Worm (Caenorhabditis elegans) whole organism, L4 larva: Measurements from ENCODE around the gene cisd-3.1.
A peak's percentile ranks its signal among the peaks of the same experiment; 100 is the strongest.

Source experiments
- D1046.2 ChIP-seq: fragments of 200-800 bp; sonication (Bioruptor generic); IDR thresholded peaks from 2 replicates; pipeline ENCODE4 v1.3.6; 2022; ENCODE audit warnings: missing genetic modification characterization, missing compliant biosample characterization
- F10B5.3 ChIP-seq: sonication (generic microtip); optimal IDR thresholded peaks from 2 replicates; lab custom pipeline; 2016; ENCODE audit warnings: mild to moderate bottlenecking, missing genetic modification characterization, missing compliant biosample characterization
- F44E2.7 ChIP-seq: fragments of 200-800 bp; sonication (Bioruptor generic); IDR thresholded peaks from 2 replicates; pipeline ENCODE4 v2.1.2; 2022; ENCODE audit warnings: missing genetic modification characterization, missing compliant biosample characterization
- R02D3.7 ChIP-seq: fragments of 150-350 bp; sonication (generic microtip); optimal IDR thresholded peaks from 3 replicates; lab custom pipeline; 2014; ENCODE audit warnings: missing biosample characterization, missing genetic modification characterization
- T26A8.4 ChIP-seq: fragments of 200-800 bp; sonication (Bioruptor generic); IDR thresholded peaks from 2 replicates; pipeline ENCODE4 v1.3.6; 2022; ENCODE audit warnings: missing genetic modification characterization, missing compliant biosample characterization
- Y105C5A.15 ChIP-seq: fragments of 200-800 bp; sonication (Bioruptor generic); IDR thresholded peaks from 2 replicates; pipeline ENCODE4 v1.3.6; 2022; ENCODE audit warnings: missing genetic modification characterization, missing compliant biosample characterization
- Y48G9A.11 ChIP-seq: fragments of 200-800 bp; sonication (Bioruptor generic); IDR thresholded peaks from 2 replicates; pipeline ENCODE4 v1.3.6; 2022; ENCODE audit warnings: missing genetic modification reagents, missing genetic modification characterization, missing compliant biosample characterization
- Y75B8A.6 ChIP-seq: fragments of 200-800 bp; sonication (Bioruptor generic); IDR thresholded peaks from 2 replicates; pipeline ENCODE4 v1.3.6; 2022; ENCODE audit warnings: missing genetic modification reagents, missing genetic modification characterization, missing compliant biosample characterization
- aly-2 ChIP-seq: sonication (generic microtip); optimal IDR thresholded peaks from 2 replicates; lab custom pipeline; 2018; ENCODE audit warnings: missing biosample characterization, missing genetic modification characterization
- ama-1 ChIP-seq: fragments of 150-350 bp; optimal IDR thresholded peaks from 2 replicates; lab custom pipeline; 2014; ENCODE audit warnings: inconsistent platforms, mixed read lengths
- attf-4 ChIP-seq: sonication (generic microtip); optimal IDR thresholded peaks from 3 replicates; lab custom pipeline; 2017; ENCODE audit warnings: missing biosample characterization, missing genetic modification characterization
- ceh-28 ChIP-seq: fragments of 150-350 bp; optimal IDR thresholded peaks from 2 replicates; lab custom pipeline; 2014; ENCODE audit warnings: missing biosample characterization, missing genetic modification reagents, missing genetic modification characterization
- ceh-44 ChIP-seq: fragments of 200-800 bp; sonication (Bioruptor generic); IDR thresholded peaks from 2 replicates; pipeline ENCODE4 v1.3.6; 2022; ENCODE audit warnings: missing genetic modification reagents, missing genetic modification characterization, missing compliant biosample characterization
- ceh-82 ChIP-seq: sonication (generic microtip); optimal IDR thresholded peaks from 2 replicates; lab custom pipeline; 2017; ENCODE audit warnings: missing biosample characterization, missing genetic modification characterization
- dmd-9 ChIP-seq: fragments of 200-800 bp; sonication (Bioruptor generic); IDR thresholded peaks from 2 replicates; pipeline ENCODE4 v1.3.6; 2022; ENCODE audit warnings: missing genetic modification reagents, missing genetic modification characterization, missing compliant biosample characterization
- duxl-1 ChIP-seq: sonication (generic microtip); optimal IDR thresholded peaks from 2 replicates; lab custom pipeline; 2016; ENCODE audit warnings: mild to moderate bottlenecking, missing genetic modification characterization, moderate library complexity, missing compliant biosample characterization; ENCODE audit not compliant: poor library complexity
- dve-1 ChIP-seq: sonication (generic microtip); optimal IDR thresholded peaks from 2 replicates; lab custom pipeline; 2017; ENCODE audit warnings: antibody characterized with exemption, mild to moderate bottlenecking, missing genetic modification characterization, missing compliant biosample characterization; ENCODE audit not compliant: insufficient read depth
- egl-27 ChIP-seq: sonication (generic microtip); optimal IDR thresholded peaks from 3 replicates; lab custom pipeline; 2017; ENCODE audit warnings: missing biosample characterization, missing genetic modification reagents, missing genetic modification characterization
- fos-1 ChIP-seq: fragments of 150-350 bp; optimal IDR thresholded peaks from 2 replicates; lab custom pipeline; 2014; ENCODE audit warnings: missing biosample characterization, missing genetic modification characterization
- hif-1 ChIP-seq, 2 experiments: sonication (generic microtip); optimal IDR thresholded peaks; 2 replicates each; lab custom pipeline; 2016 to 2017; ENCODE audit warnings: missing compliant biosample characterization in 2 of 2, missing genetic modification characterization in 2 of 2, missing genetic modification reagents in 2 of 2, missing genotype in 2 of 2, mild to moderate bottlenecking in 1 of 2
- hlh-11 ChIP-seq: fragments of 200-800 bp; sonication (Bioruptor generic); optimal IDR thresholded peaks from 2 replicates; lab custom pipeline; 2018; ENCODE audit warnings: mild to moderate bottlenecking, missing genetic modification characterization, missing compliant biosample characterization
- lin-15B ChIP-seq: fragments of 150-350 bp; sonication (generic microtip); optimal IDR thresholded peaks from 3 replicates; lab custom pipeline; 2014; ENCODE audit warnings: missing biosample characterization, missing genetic modification characterization
- mdl-1 ChIP-seq, 2 experiments: fragments of 150-350 bp in 1 of 2; sonication (generic microtip) in 1 of 2; optimal IDR thresholded peaks; 2 replicates each; lab custom pipeline; 2014 to 2017; ENCODE audit warnings: missing biosample characterization in 2 of 2, missing genetic modification characterization in 2 of 2
- mep-1 ChIP-seq: fragments of 150-350 bp; sonication (generic microtip); optimal IDR thresholded peaks from 3 replicates; lab custom pipeline; 2014; ENCODE audit warnings: missing biosample characterization, missing genetic modification characterization
- mes-2 ChIP-seq: sonication (generic microtip); optimal IDR thresholded peaks from 2 replicates; lab custom pipeline; 2016; ENCODE audit warnings: missing genotype, mild to moderate bottlenecking, missing genetic modification characterization, missing compliant biosample characterization; ENCODE audit not compliant: poor library complexity, severe bottlenecking
- mxl-2 ChIP-seq: fragments of 200-800 bp; sonication (Bioruptor generic); conservative IDR thresholded peaks from 2 replicates; pipeline ENCODE4 v1.3.6; 2022; ENCODE audit warnings: missing genetic modification reagents, missing genetic modification characterization, missing compliant biosample characterization
- nhr-10 ChIP-seq: fragments of 150-350 bp; optimal IDR thresholded peaks from 2 replicates; lab custom pipeline; 2014; ENCODE audit warnings: missing biosample characterization, missing genetic modification characterization
- nhr-102 ChIP-seq: sonication (generic microtip); optimal IDR thresholded peaks from 2 replicates; lab custom pipeline; 2016; ENCODE audit warnings: mild to moderate bottlenecking, missing genetic modification characterization, moderate library complexity, missing compliant biosample characterization
- nhr-11 ChIP-seq: fragments of 150-350 bp; optimal IDR thresholded peaks from 2 replicates; lab custom pipeline; 2014; ENCODE audit warnings: missing biosample characterization, missing genetic modification characterization
- nhr-25 ChIP-seq: sonication (generic microtip); optimal IDR thresholded peaks from 2 replicates; lab custom pipeline; 2017; ENCODE audit warnings: missing genetic modification characterization, mild to moderate bottlenecking, missing compliant biosample characterization, antibody characterized with exemption, moderate library complexity, borderline replicate concordance; ENCODE audit not compliant: insufficient read depth
- nhr-41 ChIP-seq: fragments of 200-800 bp; sonication (Bioruptor generic); IDR thresholded peaks from 2 replicates; pipeline ENCODE4 v1.3.6; 2022; ENCODE audit warnings: missing genetic modification reagents, missing genetic modification characterization, missing compliant biosample characterization
- nhr-42 ChIP-seq: fragments of 200-800 bp; sonication (Bioruptor generic); IDR thresholded peaks from 2 replicates; pipeline ENCODE4 v1.3.6; 2022; ENCODE audit warnings: missing genetic modification characterization, missing compliant biosample characterization
- nhr-48 ChIP-seq: sonication (generic microtip); optimal IDR thresholded peaks from 2 replicates; lab custom pipeline; 2016; ENCODE audit warnings: mild to moderate bottlenecking, missing genetic modification characterization, missing compliant biosample characterization
- nhr-6 ChIP-seq: fragments of 150-350 bp; optimal IDR thresholded peaks from 2 replicates; lab custom pipeline; 2014; ENCODE audit warnings: missing biosample characterization, missing genetic modification characterization
- pha-4 ChIP-seq, 2 experiments: fragments of 150-350 bp in 1 of 2; fragments of 200-800 bp in 1 of 2; sonication (Bioruptor generic) in 1 of 2; IDR thresholded peaks in 1 of 2; optimal IDR thresholded peaks in 1 of 2; 2 replicates each; pipeline versions ENCODE4 v1.3.6 to Lab custom; 2014 to 2022; ENCODE audit warnings: missing genetic modification characterization in 2 of 2, missing genetic modification reagents in 2 of 2, missing biosample characterization in 1 of 2, missing compliant biosample characterization in 1 of 2
- saeg-2 ChIP-seq: fragments of 200-800 bp; sonication (Bioruptor generic); IDR thresholded peaks from 2 replicates; pipeline ENCODE4 v1.3.6; 2022; ENCODE audit warnings: missing genetic modification reagents, missing genetic modification characterization, missing compliant biosample characterization
- spr-1 ChIP-seq: sonication (generic microtip); optimal IDR thresholded peaks from 2 replicates; lab custom pipeline; 2016; ENCODE audit warnings: mild to moderate bottlenecking, missing genetic modification characterization, missing compliant biosample characterization
- tra-1 ChIP-seq: fragments of 200-800 bp; sonication (Bioruptor generic); IDR thresholded peaks from 2 replicates; pipeline ENCODE4 v1.3.6; 2022; ENCODE audit warnings: missing genetic modification reagents, missing genetic modification characterization, missing compliant biosample characterization
- zag-1 ChIP-seq: fragments of 150-350 bp; optimal IDR thresholded peaks from 2 replicates; lab custom pipeline; 2014; ENCODE audit warnings: missing biosample characterization, missing genetic modification characterization
- zip-11 ChIP-seq: fragments of 200-800 bp; sonication (Bioruptor generic); IDR thresholded peaks from 2 replicates; pipeline ENCODE4 v1.3.6; 2022; ENCODE audit warnings: missing genetic modification characterization, missing compliant biosample characterization
- zip-2 ChIP-seq: fragments of 150-350 bp; optimal IDR thresholded peaks from 2 replicates; lab custom pipeline; 2014; ENCODE audit warnings: missing biosample characterization, missing genetic modification characterization
- ztf-11 ChIP-seq: fragments of 150-350 bp; optimal IDR thresholded peaks from 2 replicates; lab custom pipeline; 2014; ENCODE audit warnings: missing biosample characterization, missing genetic modification characterization

The cisd-3.1 gene

DNA sequence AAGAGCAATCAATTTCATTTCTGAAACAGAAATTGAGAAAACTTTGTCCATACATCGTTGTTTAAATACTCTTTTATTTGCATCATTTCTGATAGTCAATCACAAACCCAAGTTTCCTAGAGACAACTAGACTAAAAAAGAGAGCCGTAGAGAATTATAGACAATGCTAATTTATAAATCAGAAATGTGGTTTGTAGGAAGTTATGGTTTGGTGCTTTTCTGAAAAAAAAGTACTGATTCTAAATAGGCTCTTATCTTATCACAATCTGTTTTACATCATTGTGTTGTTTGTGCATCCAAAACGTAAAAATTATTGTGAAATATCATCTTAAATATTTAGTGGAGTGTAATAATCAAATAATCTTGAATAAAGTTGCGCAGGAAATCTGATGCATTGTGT, 2.1 kb upstream of the cisd-3.1 start, which contains the start of gene ugt-62 (continued):
- no peak for TF ChIP-seq nhr-41 (GFP tag; lab: Robert Waterston, UW)
- TF ChIP-seq hif-1 (tag; optimal IDR thresholded peaks at IDR 0.05; lab: Kevin White, UChicago) = no peak
- TF ChIP-seq egl-27 (tag; lab: Kevin White, UChicago) = no peak
- TF ChIP-seq Y75B8A.6 (GFP tag; lab: Robert Waterston, UW) = no peak
- no peak for TF ChIP-seq F10B5.3
- no peak for TF ChIP-seq T26A8.4 (GFP tag; lab: Robert Waterston, UW)
- peak; percentile 26 for TF ChIP-seq nhr-102 (tag; lab: Kevin White, UChicago)
- no peak for TF ChIP-seq ama-1 (lab: Kevin White, UChicago)
- TF ChIP-seq ztf-11 (tag; lab: Kevin White, UChicago) = no peak
- no peak for TF ChIP-seq saeg-2
- no peak for TF ChIP-seq F44E2.7 (GFP tag; lab: Robert Waterston, UW)
- TF ChIP-seq D1046.2 (GFP tag; lab: Robert Waterston, UW) = no peak
- TF ChIP-seq nhr-42 (GFP tag; lab: Robert Waterston, UW) = no peak
- no peak for TF ChIP-seq dmd-9
- TF ChIP-seq ceh-28 (tag; lab: Kevin White, UChicago) = no peak
- peak; percentile 9 for TF ChIP-seq mes-2 (tag; lab: Kevin White, UChicago)
- no peak for TF ChIP-seq fos-1 (tag; lab: Kevin White, UChicago)
- peak; percentile 57 for TF ChIP-seq nhr-48 (tag; lab: Kevin White, UChicago)
- TF ChIP-seq nhr-11 = no peak
- no peak for TF ChIP-seq ceh-44 (GFP tag; lab: Robert Waterston, UW)
- TF ChIP-seq pha-4 (GFP tag; IDR thresholded peaks at IDR 0.05; lab: Robert Waterston, UW) = no peak
- TF ChIP-seq pha-4 (tag; optimal IDR thresholded peaks at IDR 0.05; lab: Kevin White, UChicago) = no peak
- no peak for TF ChIP-seq lin-15B (tag; lab: Kevin White, UChicago)
- no peak for TF ChIP-seq spr-1 (tag; lab: Kevin White, UChicago)
- TF ChIP-seq attf-4 (tag; lab: Kevin White, UChicago) = no peak
- no peak for TF ChIP-seq mdl-1 (tag; optimal IDR thresholded peaks at IDR 0.05; lab: Kevin White, UChicago)
- TF ChIP-seq R02D3.7 (tag; lab: Kevin White, UChicago) = no peak
- TF ChIP-seq dve-1 (tag; lab: Kevin White, UChicago) = peak; percentile 82
- TF ChIP-seq zip-2 (tag; lab: Kevin White, UChicago) = no peak
- TF ChIP-seq aly-2 (tag; lab: Kevin White, UChicago) = no peak
- TF ChIP-seq mxl-2 = no peak
- TF ChIP-seq zag-1 (tag; lab: Kevin White, UChicago) = no peak
- TF ChIP-seq hlh-11 (tag; lab: Kevin White, UChicago) = peak; percentile 76
- TF ChIP-seq Y105C5A.15 (GFP tag; lab: Robert Waterston, UW) = no peak
- TF ChIP-seq duxl-1 (tag; lab: Kevin White, UChicago) = no peak
- TF ChIP-seq mep-1 (tag; lab: Kevin White, UChicago) = no peak
- TF ChIP-seq nhr-10 (tag; lab: Kevin White, UChicago) = no peak
- TF ChIP-seq tra-1 (GFP tag; lab: Robert Waterston, UW) = no peak
- TF ChIP-seq zip-11 = no peak

- TF ChIP-seq nhr-25 (no peak), mes-2 (tag; lab: Kevin White, UChicago) (no peak), nhr-6 (tag; lab: Kevin White, UChicago) (no peak), F44E2.7 (GFP tag; lab: Robert Waterston, UW) (no peak), ama-1 (lab: Kevin White, UChicago) (no peak), ceh-82 (tag; lab: Kevin White, UChicago) (no peak), Y48G9A.11 (GFP tag; lab: Robert Waterston, UW) (no peak)
- TF ChIP-seq, all 104 proteins: peak for 0
These were observed 2.3 kb downstream of the cisd-3.1 start, which contains the start of gene M88.3 for ce11 chrIII:4544959-4545358. M88.3 (minus strand) TSS chrIII:4545059.
